Fruit fly (Drosophila melanogaster) whole organism, adult: Measurements from ENCODE around the gene CG17597.
A peak's percentile ranks its signal among the peaks of the same experiment; 100 is the strongest.

Experiments
- CG11617 ChIP-seq: fragments of 200-800 bp; sonication (Bioruptor generic); optimal IDR thresholded peaks from 2 replicates; lab custom pipeline; 2017; ENCODE audit warnings: mild to moderate bottlenecking, missing biosample characterization, missing genetic modification reagents, missing genetic modification characterization
- CG12768 ChIP-seq: fragments of 200-800 bp; sonication (Bioruptor generic); optimal IDR thresholded peaks from 2 replicates; lab custom pipeline; 2017; ENCODE audit warnings: missing biosample characterization, missing genetic modification characterization, mild to moderate bottlenecking, moderate library complexity, missing genetic modification reagents
- CG14711 ChIP-seq: fragments of 200-800 bp; sonication (Bioruptor generic); optimal IDR thresholded peaks from 2 replicates; lab custom pipeline; 2018; ENCODE audit warnings: missing biosample characterization, mild to moderate bottlenecking, missing genetic modification characterization, moderate library complexity
- CG1620 ChIP-seq: fragments of 200-800 bp; sonication (Bioruptor generic); optimal IDR thresholded peaks from 2 replicates; lab custom pipeline; 2016; ENCODE audit warnings: missing biosample characterization, missing genetic modification characterization
- CG33017 ChIP-seq: fragments of 200-800 bp; sonication (Bioruptor generic); optimal IDR thresholded peaks from 2 replicates; lab custom pipeline; 2018; ENCODE audit warnings: missing biosample characterization, mild to moderate bottlenecking, missing genetic modification characterization, moderate library complexity
- CG5204 ChIP-seq: fragments of 200-800 bp; sonication (Bioruptor generic); optimal IDR thresholded peaks from 2 replicates; lab custom pipeline; 2016; ENCODE audit warnings: missing biosample characterization, missing genetic modification characterization
- CG7045 ChIP-seq: fragments of 200-800 bp; sonication (Bioruptor generic); optimal IDR thresholded peaks from 2 replicates; lab custom pipeline; 2017; ENCODE audit warnings: missing biosample characterization, mild to moderate bottlenecking, missing genetic modification characterization
- CG7101 ChIP-seq: fragments of 200-800 bp; sonication (Bioruptor generic); optimal IDR thresholded peaks from 2 replicates; lab custom pipeline; 2018; ENCODE audit warnings: missing biosample characterization, mild to moderate bottlenecking, missing genetic modification characterization, moderate library complexity
- Clk ChIP-seq: fragments of 200-800 bp; sonication (Bioruptor generic); optimal IDR thresholded peaks from 2 replicates; lab custom pipeline; 2017; ENCODE audit warnings: missing biosample characterization, missing genetic modification characterization
- Crg-1 ChIP-seq: fragments of 200-800 bp; sonication (Bioruptor generic); optimal IDR thresholded peaks from 2 replicates; lab custom pipeline; 2016; ENCODE audit warnings: missing biosample characterization, missing genetic modification characterization
- Hr96 ChIP-seq: fragments of 200-800 bp; sonication (Bioruptor generic); optimal IDR thresholded peaks from 2 replicates; lab custom pipeline; 2016; ENCODE audit warnings: missing biosample characterization, missing genetic modification characterization
- Mnt ChIP-seq: fragments of 200-800 bp; sonication (Bioruptor generic); optimal IDR thresholded peaks from 2 replicates; lab custom pipeline; 2016; ENCODE audit warnings: missing biosample characterization, mild to moderate bottlenecking, missing genetic modification characterization
- bab1 ChIP-seq: fragments of 200-800 bp; sonication (Bioruptor generic); optimal IDR thresholded peaks from 3 replicates; lab custom pipeline; 2019; ENCODE audit warnings: missing biosample characterization, mild to moderate bottlenecking, missing genetic modification characterization, moderate library complexity
- cic ChIP-seq: fragments of 200-800 bp; sonication (Bioruptor generic); optimal IDR thresholded peaks from 2 replicates; lab custom pipeline; 2017; ENCODE audit warnings: missing biosample characterization, mild to moderate bottlenecking, missing genetic modification characterization, moderate library complexity
- cnc ChIP-seq, 2 experiments: fragments of >200 bp; optimal IDR thresholded peaks; 2 replicates each; lab custom pipeline; 2017
- kay ChIP-seq: fragments of 200-800 bp; sonication (Bioruptor generic); peaks from one replicate; lab custom pipeline; 2016; ENCODE audit warnings: missing biosample characterization, missing genetic modification characterization, borderline replicate concordance
- ovo ChIP-seq: fragments of 200-800 bp; sonication (Bioruptor generic); optimal IDR thresholded peaks from 2 replicates; lab custom pipeline; 2016; ENCODE audit warnings: missing biosample characterization, missing genetic modification characterization
- pad ChIP-seq: fragments of 200-800 bp; sonication (Bioruptor generic); optimal IDR thresholded peaks from 3 replicates; lab custom pipeline; 2017; ENCODE audit warnings: missing biosample characterization, missing genetic modification characterization, mild to moderate bottlenecking, moderate library complexity, missing genetic modification reagents
- tj ChIP-seq: fragments of 200-800 bp; sonication (Bioruptor generic); optimal IDR thresholded peaks from 3 replicates; lab custom pipeline; 2017; ENCODE audit warnings: missing biosample characterization, mild to moderate bottlenecking, missing genetic modification characterization, moderate library complexity
- toe ChIP-seq: fragments of 200-800 bp; sonication (Bioruptor generic); optimal IDR thresholded peaks from 2 replicates; lab custom pipeline; 2016; ENCODE audit warnings: missing biosample characterization, missing genetic modification characterization

CG17597 gene

DNA sequence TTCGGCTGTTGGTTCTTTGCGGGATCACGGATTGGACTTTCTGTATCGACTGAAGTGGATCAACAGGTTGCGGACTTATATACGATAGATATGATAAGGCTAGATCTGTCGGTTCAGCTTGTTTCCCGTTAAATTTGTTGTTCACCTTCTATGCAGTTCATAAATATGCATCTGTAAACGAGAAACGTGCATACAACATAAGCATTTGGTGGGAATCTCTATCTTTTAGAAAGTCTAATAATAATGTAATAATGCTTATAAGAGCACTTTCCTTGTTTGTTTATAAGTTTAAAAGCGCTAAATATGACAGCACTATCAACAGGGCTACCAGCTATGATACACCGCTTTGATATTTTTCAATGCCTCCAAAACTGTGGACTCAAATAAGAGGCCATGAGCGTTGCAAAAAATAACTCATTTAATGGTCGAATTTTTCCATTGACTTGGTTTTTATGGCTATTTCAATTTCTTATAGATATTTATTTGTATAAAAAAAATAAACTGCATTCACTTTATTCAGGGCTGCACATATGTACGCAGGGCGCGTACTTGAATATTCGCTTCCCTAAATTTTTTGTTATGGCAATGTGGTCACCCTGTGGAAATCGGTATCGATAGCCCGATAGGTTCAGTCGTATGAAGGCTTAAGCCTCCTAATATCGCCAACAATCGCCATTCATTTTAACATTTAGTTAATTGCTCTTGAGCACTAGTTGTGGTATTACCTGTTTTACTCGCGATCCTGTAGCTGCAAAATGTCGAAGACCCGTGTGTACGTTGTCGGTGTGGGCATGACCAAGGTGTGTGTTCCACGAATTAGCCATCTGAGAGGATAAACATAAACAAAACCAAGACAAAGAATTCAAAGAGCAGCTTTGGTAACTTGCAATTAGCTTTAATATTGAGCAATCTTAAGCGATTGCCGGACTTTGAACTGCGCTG lies at the start of gene CG17597, which contains the start of gene ScpX:
Gene CG17597, minus strand, starts transcription at position 567 of the 942 bp plus-strand sequence.
Gene ScpX, plus strand, starts transcription at position 643 of the 942 bp plus-strand sequence.
- TF ChIP-seq Clk (GFP tag; lab: Kevin White, UChicago) = peak; percentile 42
- TF ChIP-seq CG11617 (GFP tag; lab: Kevin White, UChicago) = peak; percentile 50
- TF ChIP-seq ovo = peak; percentile 6
- TF ChIP-seq pad = peak; percentile 17
- TF ChIP-seq cnc (optimal IDR thresholded peaks at IDR 0.05; lab: Kevin White, UChicago) = no peak
- TF ChIP-seq toe (GFP tag; lab: Kevin White, UChicago) = peak; percentile 83
- peak; percentile 34 for TF ChIP-seq CG33017 (tag; lab: Kevin White, UChicago)
- TF ChIP-seq tj (GFP tag; lab: Kevin White, UChicago) = peak; percentile 25
- TF ChIP-seq CG1620 (GFP tag; lab: Kevin White, UChicago) = peak; percentile 62
- TF ChIP-seq CG12768 (GFP tag; lab: Kevin White, UChicago) = peak; percentile 42
- peak; percentile 76 for TF ChIP-seq CG5204 (GFP tag; lab: Kevin White, UChicago)
- TF ChIP-seq CG7045 (GFP tag; lab: Kevin White, UChicago) = peak; percentile 44
- peak; percentile 50 for TF ChIP-seq CG7101 (tag; lab: Kevin White, UChicago)
- TF ChIP-seq cic (GFP tag; lab: Kevin White, UChicago) = no peak
- peak; percentile 57 for TF ChIP-seq CG14711 (tag; lab: Kevin White, UChicago)
- no peak for TF ChIP-seq Crg-1 (GFP tag; lab: Kevin White, UChicago)
- peak; percentile 59 for TF ChIP-seq Hr96
- peak; percentile 46 for TF ChIP-seq bab1
- TF ChIP-seq kay (GFP tag; lab: Kevin White, UChicago) = no peak
- peak; percentile 55 for TF ChIP-seq Mnt

DNA sequence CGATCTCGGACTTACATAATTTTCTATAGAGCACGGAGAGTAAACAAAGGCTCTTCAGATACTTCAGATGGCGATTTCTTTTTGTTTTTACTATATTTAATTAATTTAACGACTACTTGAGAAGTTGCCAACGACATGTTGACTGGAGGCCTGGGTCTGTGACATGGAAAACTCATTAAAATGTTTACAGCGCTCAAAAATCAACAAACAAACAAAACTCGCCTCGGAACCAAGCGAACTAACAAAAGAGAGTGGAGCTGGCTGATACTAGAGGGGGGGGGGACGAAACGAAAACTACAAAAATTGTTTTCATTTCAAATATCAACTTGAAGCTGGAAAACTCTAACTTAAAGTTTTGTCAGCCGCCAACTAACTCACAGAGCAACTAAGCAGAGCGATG lies 47.5 kb upstream of the CG17597 start:
- no peak for TF ChIP-seq cnc (optimal IDR thresholded peaks at IDR 0.05; lab: Kevin White, UChicago)
- no peak for TF ChIP-seq CG5204 (GFP tag; lab: Kevin White, UChicago)
- no peak for TF ChIP-seq CG7045 (GFP tag; lab: Kevin White, UChicago)
- no peak for TF ChIP-seq tj (GFP tag; lab: Kevin White, UChicago)
- no peak for TF ChIP-seq CG11617 (GFP tag; lab: Kevin White, UChicago)
- no peak for TF ChIP-seq pad
- TF ChIP-seq Mnt = no peak
- TF ChIP-seq kay (GFP tag; lab: Kevin White, UChicago) = no peak
- no peak for TF ChIP-seq ovo
- no peak for TF ChIP-seq CG14711 (tag; lab: Kevin White, UChicago)
- TF ChIP-seq CG33017 (tag; lab: Kevin White, UChicago) = no peak
- no peak for TF ChIP-seq bab1
- TF ChIP-seq Crg-1 (GFP tag; lab: Kevin White, UChicago) = no peak
- no peak for TF ChIP-seq CG7101 (tag; lab: Kevin White, UChicago)
- no peak for TF ChIP-seq CG12768 (GFP tag; lab: Kevin White, UChicago)

DNA sequence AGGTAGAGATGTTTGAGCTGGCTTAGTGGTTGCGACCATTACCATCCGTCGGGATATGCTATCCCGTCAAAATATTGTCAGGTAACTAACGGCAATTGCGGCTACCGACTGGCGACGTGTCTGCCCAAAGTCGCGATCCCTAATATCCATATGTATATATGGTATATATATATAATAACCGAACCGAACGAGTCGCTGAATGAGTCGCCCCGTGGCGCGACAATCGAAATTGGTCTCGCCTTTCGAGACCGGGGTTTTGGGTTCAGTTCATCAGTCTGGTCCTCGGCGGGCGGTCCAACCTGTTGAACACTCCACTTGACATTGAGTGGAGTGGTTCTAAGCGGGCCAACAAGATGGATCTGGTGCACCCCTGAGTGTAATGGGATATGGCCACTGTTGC lies 44.3 kb upstream of the CG17597 start:
- TF ChIP-seq Clk (GFP tag; lab: Kevin White, UChicago) (no peak), tj (GFP tag; lab: Kevin White, UChicago) (no peak), CG7045 (GFP tag; lab: Kevin White, UChicago) (no peak), Crg-1 (GFP tag; lab: Kevin White, UChicago) (no peak), CG7101 (tag; lab: Kevin White, UChicago) (no peak), kay (GFP tag; lab: Kevin White, UChicago) (no peak), CG12768 (GFP tag; lab: Kevin White, UChicago) (no peak), CG1620 (GFP tag; lab: Kevin White, UChicago) (no peak), CG11617 (GFP tag; lab: Kevin White, UChicago) (no peak)

DNA sequence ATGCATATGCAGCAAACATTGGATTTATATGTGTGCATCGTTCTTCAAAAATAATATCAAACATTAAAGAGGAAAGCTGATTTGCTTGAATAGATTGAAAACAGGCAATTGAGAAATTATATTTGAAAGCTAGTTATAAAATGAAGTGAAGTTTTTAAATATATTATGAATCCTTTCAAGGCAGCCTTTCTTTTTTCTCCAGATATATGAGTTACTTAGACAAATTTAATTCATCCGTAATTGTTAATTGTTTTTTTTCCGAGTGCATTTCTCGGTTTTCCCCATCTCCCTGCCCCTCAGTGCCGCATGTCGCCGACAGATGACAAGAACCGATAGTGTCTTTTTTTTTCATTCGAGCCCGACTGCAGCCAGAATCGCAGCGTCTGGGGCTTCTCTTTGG lies 40.9 kb upstream of the CG17597 start:
- TF ChIP-seq cnc (optimal IDR thresholded peaks at IDR 0.05; lab: Kevin White, UChicago) (no peak), CG7045 (GFP tag; lab: Kevin White, UChicago) (no peak), CG5204 (GFP tag; lab: Kevin White, UChicago) (no peak), ovo (no peak), CG33017 (tag; lab: Kevin White, UChicago) (no peak), Clk (GFP tag; lab: Kevin White, UChicago) (no peak), CG12768 (GFP tag; lab: Kevin White, UChicago) (no peak), Hr96 (no peak), CG1620 (GFP tag; lab: Kevin White, UChicago) (no peak), kay (GFP tag; lab: Kevin White, UChicago) (no peak), bab1 (no peak), toe (GFP tag; lab: Kevin White, UChicago) (no peak), tj (GFP tag; lab: Kevin White, UChicago) (no peak), cic (GFP tag; lab: Kevin White, UChicago) (no peak), pad (no peak), CG7101 (tag; lab: Kevin White, UChicago) (no peak)

DNA sequence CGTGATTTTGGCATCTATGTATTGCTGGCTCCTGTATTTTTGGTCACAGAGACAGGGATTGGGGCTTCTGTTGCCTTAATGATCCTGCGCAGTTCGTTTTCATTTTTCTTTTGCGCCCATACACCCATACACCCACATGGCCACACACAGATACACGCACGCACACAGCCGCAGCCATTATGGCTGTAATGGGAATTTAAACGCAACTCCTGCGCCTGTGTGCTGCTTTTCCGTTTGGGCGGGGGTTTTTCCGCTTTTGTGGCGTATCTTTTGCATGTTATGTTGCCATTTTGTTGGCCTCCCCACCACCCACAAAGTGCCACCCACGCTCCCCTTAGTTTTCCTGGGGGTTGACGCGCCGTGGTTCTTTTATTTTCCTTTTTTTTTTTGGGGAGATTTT lies 36.9 kb upstream of the CG17597 start:
- TF ChIP-seq Clk (GFP tag; lab: Kevin White, UChicago) = no peak
- no peak for TF ChIP-seq kay (GFP tag; lab: Kevin White, UChicago)
- TF ChIP-seq CG1620 (GFP tag; lab: Kevin White, UChicago) = no peak
- TF ChIP-seq Mnt = no peak
- TF ChIP-seq CG33017 (tag; lab: Kevin White, UChicago) = no peak
